Fruit fly (Drosophila melanogaster): ENCODE data around the gene Sam-S.

Sam-S gene

DNA sequence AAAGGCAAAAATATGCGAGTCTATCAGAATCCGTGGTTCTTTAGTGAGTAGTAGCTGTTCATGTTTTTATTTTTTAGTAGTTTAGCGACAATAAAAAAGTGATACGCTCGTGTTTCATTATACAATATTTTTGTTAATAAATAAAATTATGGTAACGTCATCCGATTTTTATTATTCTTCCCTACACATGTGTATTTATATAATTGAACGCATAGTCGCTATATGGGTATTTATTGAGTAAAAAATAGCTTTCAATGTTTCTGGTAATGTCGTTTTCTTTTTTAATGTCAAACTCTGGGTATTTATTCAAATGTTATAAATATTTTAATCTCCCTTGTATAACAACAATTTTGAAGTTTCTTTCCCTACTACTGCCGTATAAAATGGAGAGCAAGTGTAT lies 30.7 kb upstream of the Sam-S start, which contains the start of gene CG11374:
Gene CG11374, plus strand, starts transcription at position 301 of the 400 bp plus-strand sequence.
- no peak for TF ChIP-seq psq (optimal IDR thresholded peaks at IDR 0.05)
- TF ChIP-seq pan (optimal IDR thresholded peaks at IDR 0.05) = no peak
- TF ChIP-seq Dll (optimal IDR thresholded peaks at IDR 0.05) = no peak
- TF ChIP-seq CG8478 (optimal IDR thresholded peaks at IDR 0.05) = no peak
- no peak for TF ChIP-seq EcR (GFP tag; optimal IDR thresholded peaks at IDR 0.05)
- TF ChIP-seq usp (GFP tag; optimal IDR thresholded peaks at IDR 0.05) = no peak

DNA sequence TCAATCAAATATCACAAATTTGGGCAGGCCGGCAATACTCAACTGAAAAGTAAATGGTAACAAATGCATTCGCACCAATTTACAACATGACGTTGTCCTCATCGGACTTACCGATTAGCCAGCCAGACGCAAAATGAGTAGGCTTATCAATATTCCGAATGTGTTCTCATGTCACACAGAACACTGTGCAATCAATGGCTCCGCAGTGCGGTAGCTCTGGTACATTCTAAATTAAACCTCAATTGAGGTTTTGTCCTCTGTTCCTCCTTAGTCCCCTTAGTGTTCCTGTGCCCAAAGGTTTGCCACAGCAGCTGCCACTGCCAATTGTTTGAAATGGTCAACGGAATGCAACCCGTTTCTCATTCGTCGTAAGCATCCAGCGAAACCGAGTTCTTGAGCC lies 27.9 kb upstream of the Sam-S start:
- TF ChIP-seq Dll (optimal IDR thresholded peaks at IDR 0.05) = no peak
- no peak for TF ChIP-seq EcR (GFP tag; optimal IDR thresholded peaks at IDR 0.05)
- TF ChIP-seq pan (optimal IDR thresholded peaks at IDR 0.05) = no peak
- TF ChIP-seq usp (GFP tag; optimal IDR thresholded peaks at IDR 0.05) = no peak
- no peak for TF ChIP-seq psq (optimal IDR thresholded peaks at IDR 0.05)
- no peak for TF ChIP-seq CG8478 (optimal IDR thresholded peaks at IDR 0.05)

DNA sequence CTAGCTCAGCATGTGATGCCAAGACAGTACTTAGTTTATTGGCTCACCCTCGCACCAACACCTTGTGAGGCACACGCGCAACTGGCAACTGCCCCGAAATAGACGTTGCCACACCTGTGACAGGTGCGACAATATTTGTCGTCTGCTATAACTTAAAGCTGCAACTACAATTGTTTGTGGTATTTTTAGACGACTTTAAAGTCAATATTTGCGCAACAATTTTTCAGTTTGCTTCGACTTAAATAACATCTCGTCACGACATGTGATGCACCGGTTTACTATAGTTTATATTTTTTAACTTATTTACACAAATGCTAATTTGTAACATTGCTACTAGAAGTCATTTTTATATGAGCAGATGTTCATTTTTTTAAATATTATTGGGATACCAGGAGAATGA lies 25.5 kb upstream of the Sam-S start:
- TF ChIP-seq usp (GFP tag; optimal IDR thresholded peaks at IDR 0.05) = no peak

DNA sequence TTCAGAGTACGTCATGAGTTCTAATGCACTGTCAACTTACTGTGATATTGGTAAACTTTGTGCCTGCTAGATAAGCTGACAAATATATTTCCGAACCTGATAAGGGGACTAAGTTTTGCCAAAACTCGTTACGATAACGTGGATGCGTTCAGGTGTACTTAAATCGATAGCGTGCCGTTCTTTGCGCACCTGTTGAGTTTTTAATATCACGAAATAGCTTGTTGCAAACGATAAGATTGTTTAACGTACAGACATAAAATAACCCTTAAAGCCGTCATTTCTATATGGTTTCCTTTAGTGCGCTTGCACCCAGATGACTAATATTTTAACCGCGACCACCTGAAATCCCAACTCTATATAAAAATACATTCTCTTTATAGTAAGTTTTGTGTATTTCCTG lies 24.6 kb upstream of the Sam-S start:
- TF ChIP-seq Dll (optimal IDR thresholded peaks at IDR 0.05) (no peak), CG8478 (optimal IDR thresholded peaks at IDR 0.05) (no peak), usp (GFP tag; optimal IDR thresholded peaks at IDR 0.05) (no peak), pan (optimal IDR thresholded peaks at IDR 0.05) (no peak)

DNA sequence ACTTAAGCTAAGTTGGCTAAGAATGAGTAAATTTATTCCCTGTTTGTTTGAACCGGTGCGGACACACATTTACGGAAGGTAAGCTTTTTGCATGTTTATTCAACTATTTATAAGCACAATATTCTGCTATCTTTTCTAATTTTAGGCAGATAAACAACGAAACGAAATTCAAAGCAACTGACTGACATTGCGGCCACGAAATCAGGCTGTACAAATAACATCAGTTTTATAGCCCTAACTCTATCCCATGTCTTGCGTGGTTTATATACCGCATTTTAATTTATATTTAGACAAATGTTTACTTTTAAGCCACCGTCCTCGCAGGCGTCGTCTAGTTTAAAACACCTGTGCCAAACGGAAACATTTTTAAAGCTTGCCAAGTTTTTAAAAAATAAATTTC lies 21.6 kb upstream of the Sam-S start:
- TF ChIP-seq pan (optimal IDR thresholded peaks at IDR 0.05) = no peak
- no peak for TF ChIP-seq Dll (optimal IDR thresholded peaks at IDR 0.05)
- no peak for TF ChIP-seq usp (GFP tag; optimal IDR thresholded peaks at IDR 0.05)
- no peak for TF ChIP-seq CG8478 (optimal IDR thresholded peaks at IDR 0.05)
- no peak for TF ChIP-seq psq (optimal IDR thresholded peaks at IDR 0.05)
- no peak for TF ChIP-seq EcR (GFP tag; optimal IDR thresholded peaks at IDR 0.05)

DNA sequence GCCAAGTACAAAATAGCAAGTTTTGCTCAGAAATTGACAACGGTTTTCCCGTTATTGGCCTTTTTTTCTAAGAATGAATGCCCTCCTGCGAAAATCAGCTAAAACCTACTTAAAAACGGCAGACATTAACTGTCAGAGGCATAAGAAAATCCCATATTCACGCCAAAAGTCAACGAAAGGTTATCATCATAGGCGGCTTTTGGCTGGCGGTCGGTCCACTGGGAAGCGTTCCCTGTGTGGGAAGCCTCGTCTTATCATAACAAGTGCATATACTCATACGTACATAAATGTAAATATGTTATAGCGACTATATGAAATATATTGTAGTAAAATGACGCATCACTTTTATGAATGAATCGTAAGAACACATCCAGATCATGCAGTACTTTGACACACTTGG lies 21.0 kb upstream of the Sam-S start:
- TF ChIP-seq usp (GFP tag; optimal IDR thresholded peaks at IDR 0.05) (no peak), CG8478 (optimal IDR thresholded peaks at IDR 0.05) (no peak), psq (optimal IDR thresholded peaks at IDR 0.05) (no peak), EcR (GFP tag; optimal IDR thresholded peaks at IDR 0.05) (no peak), Dll (optimal IDR thresholded peaks at IDR 0.05) (no peak), pan (optimal IDR thresholded peaks at IDR 0.05) (no peak)

DNA sequence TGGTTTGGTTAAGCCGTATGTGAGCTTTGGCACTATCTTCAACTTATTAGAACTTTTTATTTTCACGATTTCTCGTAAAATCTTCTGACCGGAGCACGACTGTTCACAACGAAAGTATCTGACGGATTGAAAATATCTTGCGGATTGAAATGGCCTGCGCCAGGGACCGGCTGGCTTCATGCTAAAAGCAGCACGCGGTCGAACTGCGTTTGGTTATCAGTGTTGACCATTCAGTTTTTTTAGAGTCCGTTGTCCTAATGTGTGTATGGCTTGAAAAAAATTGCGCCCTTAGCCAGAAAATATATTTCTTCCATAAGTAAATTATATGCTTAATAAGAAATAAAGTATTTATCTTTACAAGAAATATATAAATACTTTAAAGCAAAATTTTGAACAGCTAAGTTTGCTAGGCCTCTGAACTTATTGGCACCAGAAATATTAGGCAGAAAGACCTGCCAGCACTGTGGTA lies 19.4 kb upstream of the Sam-S start, which contains the start of gene net:
Gene net, minus strand, starts transcription at position 133 of the 469 bp plus-strand sequence.
- no peak for TF ChIP-seq CG8478 (optimal IDR thresholded peaks at IDR 0.05)
- TF ChIP-seq EcR (GFP tag; optimal IDR thresholded peaks at IDR 0.05) = no peak
- TF ChIP-seq psq (optimal IDR thresholded peaks at IDR 0.05) = no peak
- no peak for TF ChIP-seq pan (optimal IDR thresholded peaks at IDR 0.05)
- TF ChIP-seq Dll (optimal IDR thresholded peaks at IDR 0.05) = no peak
- no peak for TF ChIP-seq usp (GFP tag; optimal IDR thresholded peaks at IDR 0.05)

DNA sequence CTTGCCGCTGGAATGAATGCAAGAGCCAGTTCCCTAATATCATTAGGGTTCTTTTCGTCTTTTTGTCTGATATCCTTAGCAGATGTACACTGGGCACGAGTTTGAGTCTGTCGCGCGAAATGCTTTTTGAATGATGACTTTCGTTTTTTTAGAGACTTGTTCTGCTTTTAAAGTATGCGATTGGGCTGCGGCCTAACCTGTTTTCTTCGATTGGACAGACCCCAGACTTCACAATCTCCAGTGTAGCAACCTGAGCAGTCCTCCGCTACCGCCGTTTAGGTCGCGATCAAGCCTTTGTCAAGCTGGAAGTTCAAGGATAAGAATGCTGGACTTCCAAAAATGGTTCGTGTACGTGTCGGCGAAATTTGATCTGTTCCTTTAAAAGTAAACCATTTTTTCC lies 18.2 kb upstream of the Sam-S start:
- TF ChIP-seq usp (GFP tag; optimal IDR thresholded peaks at IDR 0.05) (no peak), pan (optimal IDR thresholded peaks at IDR 0.05) (no peak), Dll (optimal IDR thresholded peaks at IDR 0.05) (no peak), CG8478 (optimal IDR thresholded peaks at IDR 0.05) (no peak), psq (optimal IDR thresholded peaks at IDR 0.05) (no peak), EcR (GFP tag; optimal IDR thresholded peaks at IDR 0.05) (no peak)

DNA sequence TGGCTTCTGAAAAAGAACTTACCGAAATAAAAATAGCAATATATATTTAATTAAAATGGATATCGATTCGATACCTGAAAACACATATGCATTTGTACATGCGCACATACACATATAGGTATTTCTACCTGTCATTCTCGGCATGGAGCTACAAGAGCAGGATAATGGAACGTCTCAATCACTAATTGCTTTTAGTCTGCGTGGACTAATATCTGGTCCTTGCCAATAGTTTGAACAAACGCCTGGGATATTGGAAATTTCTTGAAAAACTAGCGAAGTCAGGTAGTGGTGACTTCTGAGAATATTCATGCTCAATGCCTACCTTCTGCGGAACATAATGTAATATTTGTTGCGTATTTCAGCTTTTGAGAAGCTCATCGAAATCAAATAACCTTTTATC lies 17.5 kb upstream of the Sam-S start:
- no peak for TF ChIP-seq EcR (GFP tag; optimal IDR thresholded peaks at IDR 0.05)

DNA sequence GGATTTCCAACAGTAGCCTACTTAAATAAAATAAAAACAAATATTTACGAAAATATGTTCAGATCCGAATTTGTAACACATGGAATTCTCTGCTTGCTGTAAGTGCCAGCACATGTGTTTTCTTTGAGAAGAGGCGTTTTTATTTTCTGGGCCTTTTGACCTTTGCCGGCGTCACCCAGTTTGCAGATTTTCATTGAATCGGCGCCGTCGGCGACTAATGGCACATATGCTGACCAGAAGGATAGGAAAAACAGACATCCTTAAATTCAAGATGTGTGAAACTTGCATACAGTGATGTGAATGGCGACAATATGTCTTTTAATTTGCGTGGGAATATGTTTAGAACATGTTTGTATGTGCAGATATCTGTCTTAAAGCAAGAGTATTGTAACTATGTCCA lies 16.6 kb upstream of the Sam-S start:
- no peak for TF ChIP-seq usp (GFP tag; optimal IDR thresholded peaks at IDR 0.05)
- no peak for TF ChIP-seq CG8478 (optimal IDR thresholded peaks at IDR 0.05)
- TF ChIP-seq pan (optimal IDR thresholded peaks at IDR 0.05) = no peak
- TF ChIP-seq Dll (optimal IDR thresholded peaks at IDR 0.05) = no peak
- no peak for TF ChIP-seq psq (optimal IDR thresholded peaks at IDR 0.05)
- TF ChIP-seq EcR (GFP tag; optimal IDR thresholded peaks at IDR 0.05) = no peak

DNA sequence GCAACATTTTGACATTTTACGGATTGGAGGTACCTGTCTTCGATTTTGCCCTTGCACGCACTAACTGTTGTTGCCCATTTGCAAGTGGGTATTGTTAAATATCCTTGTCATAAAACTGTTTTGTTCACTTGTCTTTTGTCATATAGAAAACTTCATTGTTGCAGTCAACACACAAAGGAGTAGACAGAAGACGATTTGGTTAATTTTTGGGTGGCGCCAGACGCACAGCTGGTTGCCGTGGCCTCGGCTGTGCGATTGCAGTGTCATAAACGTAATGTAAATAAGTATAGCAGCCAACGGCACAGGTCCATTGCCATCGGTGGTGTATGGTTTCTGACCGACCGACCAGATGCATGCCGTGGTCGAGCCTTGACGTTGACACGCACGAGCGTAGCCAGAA lies 15.4 kb upstream of the Sam-S start:
- TF ChIP-seq EcR (GFP tag; optimal IDR thresholded peaks at IDR 0.05) (no peak), usp (GFP tag; optimal IDR thresholded peaks at IDR 0.05) (no peak), CG8478 (optimal IDR thresholded peaks at IDR 0.05) (no peak), psq (optimal IDR thresholded peaks at IDR 0.05) (no peak), Dll (optimal IDR thresholded peaks at IDR 0.05) (no peak), pan (optimal IDR thresholded peaks at IDR 0.05) (no peak)

DNA sequence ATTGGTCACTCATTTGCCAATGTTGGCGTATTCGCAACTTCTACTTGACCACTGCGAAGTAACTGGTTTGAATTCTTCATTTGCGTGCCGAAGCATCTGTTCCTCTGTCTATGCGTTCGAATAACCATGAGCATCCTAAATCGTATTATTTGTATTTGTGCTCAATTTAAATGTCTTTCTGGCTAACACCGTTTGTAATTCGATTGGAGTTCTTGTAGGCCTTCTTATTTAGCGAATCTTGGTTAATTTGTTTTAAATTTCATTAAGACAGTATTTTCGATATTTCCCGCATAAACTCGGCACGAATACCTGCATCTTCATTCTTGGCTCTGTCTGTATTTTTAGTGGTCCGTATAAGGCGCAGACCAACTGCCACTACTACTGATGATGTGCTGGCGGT lies 14.9 kb upstream of the Sam-S start:
- TF ChIP-seq psq (optimal IDR thresholded peaks at IDR 0.05) = no peak
- TF ChIP-seq usp (GFP tag; optimal IDR thresholded peaks at IDR 0.05) = no peak
- TF ChIP-seq EcR (GFP tag; optimal IDR thresholded peaks at IDR 0.05) = no peak
- no peak for TF ChIP-seq CG8478 (optimal IDR thresholded peaks at IDR 0.05)

DNA sequence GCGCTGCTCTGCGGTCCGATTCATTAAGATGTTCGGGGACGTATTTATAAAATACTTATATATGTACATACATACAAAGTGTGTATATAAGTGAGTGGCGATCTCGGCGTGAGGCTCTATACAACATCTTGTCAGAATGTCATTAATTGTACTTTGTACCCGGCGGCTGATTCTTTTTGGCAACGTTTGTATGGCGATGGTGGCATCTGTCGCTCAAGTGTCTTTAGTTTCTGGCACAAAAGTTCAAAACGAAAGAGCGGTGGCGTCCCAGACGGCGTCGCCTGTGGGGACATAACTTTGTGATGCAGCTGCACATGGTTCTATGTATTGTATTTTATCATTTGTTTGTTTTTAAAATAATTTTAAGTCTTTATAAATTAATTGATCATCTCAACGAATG lies 13.7 kb upstream of the Sam-S start:
- TF ChIP-seq psq (optimal IDR thresholded peaks at IDR 0.05) (no peak), CG8478 (optimal IDR thresholded peaks at IDR 0.05) (no peak), EcR (GFP tag; optimal IDR thresholded peaks at IDR 0.05) (no peak), pan (optimal IDR thresholded peaks at IDR 0.05) (no peak), Dll (optimal IDR thresholded peaks at IDR 0.05) (no peak), usp (GFP tag; optimal IDR thresholded peaks at IDR 0.05) (no peak)

DNA sequence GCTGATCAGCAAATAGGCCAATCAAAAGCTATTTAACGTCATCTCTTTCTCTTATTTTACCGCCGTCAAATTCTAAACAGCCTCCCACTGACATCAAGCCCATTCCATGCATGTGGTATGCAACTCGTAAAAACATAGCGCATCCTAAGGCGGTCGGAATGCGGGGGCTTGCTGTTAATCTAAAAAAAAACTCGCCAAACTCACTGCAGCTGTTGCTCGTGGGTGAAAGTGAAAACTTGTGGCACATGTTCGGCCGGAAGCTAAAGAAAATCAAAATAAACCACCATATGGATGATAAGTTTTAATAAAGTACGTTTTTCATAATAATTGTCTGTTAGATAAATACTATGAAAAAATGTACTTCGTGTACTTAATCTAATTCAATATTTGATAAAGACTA lies 12.6 kb upstream of the Sam-S start:
- no peak for TF ChIP-seq Dll (optimal IDR thresholded peaks at IDR 0.05)
- TF ChIP-seq EcR (GFP tag; optimal IDR thresholded peaks at IDR 0.05) = no peak
- TF ChIP-seq usp (GFP tag; optimal IDR thresholded peaks at IDR 0.05) = no peak
- TF ChIP-seq pan (optimal IDR thresholded peaks at IDR 0.05) = no peak
- no peak for TF ChIP-seq CG8478 (optimal IDR thresholded peaks at IDR 0.05)
- no peak for TF ChIP-seq psq (optimal IDR thresholded peaks at IDR 0.05)

Data from whole organism.